Fruit fly (Drosophila melanogaster): Measurements from ENCODE around the gene CG9109.

CG9109 gene

dm6 chr2L:6024345-6024907, 9.8 kb downstream of the CG9109 start, which contains the start of gene CG9107 (continued):
- TF ChIP-seq CG8388 (GFP tag; optimal IDR thresholded peaks at IDR 0.05) = no peak
- peak; percentile 22 for TF ChIP-seq zen (tag; optimal IDR thresholded peaks at IDR 0.05)
- peak; percentile 47 for TF ChIP-seq CG4617 (GFP tag; optimal IDR thresholded peaks at IDR 0.05; ENCODE audit: borderline replicate concordance)
- TF ChIP-seq D (optimal IDR thresholded peaks at IDR 0.05) = no peak
- TF ChIP-seq D (GFP tag; optimal IDR thresholded peaks at IDR 0.05) = no peak
- no peak; the same call in 1 of the 2 replicates for TF ChIP-seq Scr (GFP tag; IDR thresholded peaks at IDR 0.05; ENCODE audit: partially characterized antibody)
- TF ChIP-seq sob (GFP tag; IDR thresholded peaks at IDR 0.05) = no peak
- TF ChIP-seq CG42726 (GFP tag; IDR thresholded peaks at IDR 0.05; ENCODE audit: partially characterized antibody) = no peak
- TF ChIP-seq Pdp1 (GFP tag; optimal IDR thresholded peaks at IDR 0.05) = peak in 1 of 2 experiments; percentile 34
- TF ChIP-seq Mes4 (GFP tag; optimal IDR thresholded peaks at IDR 0.05) = no peak
- TF ChIP-seq CG11723 (GFP tag; optimal IDR thresholded peaks at IDR 0.05) = no peak
- no peak for TF ChIP-seq prd (optimal IDR thresholded peaks at IDR 0.05)
- no peak for TF ChIP-seq prd (GFP tag; IDR thresholded peaks at IDR 0.05)
- no peak for TF ChIP-seq HLH4C (GFP tag; IDR thresholded peaks at IDR 0.05; ENCODE audit: partially characterized antibody)
- peak; percentile 92 for TF ChIP-seq pzg (GFP tag; optimal IDR thresholded peaks at IDR 0.05)
- TF ChIP-seq CG10565 (GFP tag; optimal IDR thresholded peaks at IDR 0.05) = no peak
- TF ChIP-seq CG31441 (GFP tag; IDR thresholded peaks at IDR 0.05) = 0 out of 2 replicates have a peak, but pooled peaks have one; percentile 11
- TF ChIP-seq CG11504 (tag; optimal IDR thresholded peaks at IDR 0.05) = peak; percentile 0
- TF ChIP-seq Lhr (GFP tag; optimal IDR thresholded peaks at IDR 0.05) = peak; percentile 25
- TF ChIP-seq sr (GFP tag; IDR thresholded peaks at IDR 0.05) = no peak
- TF ChIP-seq fd102C (GFP tag; optimal IDR thresholded peaks at IDR 0.05) = no peak
- no peak for TF ChIP-seq tio (GFP tag; optimal IDR thresholded peaks at IDR 0.05)
- TF ChIP-seq CG3407 (GFP tag; optimal IDR thresholded peaks at IDR 0.05) = no peak
- TF ChIP-seq gfzf (GFP tag; optimal IDR thresholded peaks at IDR 0.05) = peak; percentile 86
- TF ChIP-seq fd3F (GFP tag; optimal IDR thresholded peaks at IDR 0.05) = no peak
- peak; percentile 81 for TF ChIP-seq stwl (tag; optimal IDR thresholded peaks at IDR 0.05)
- peak; percentile 44 for TF ChIP-seq Med (GFP tag)
- no peak for TF ChIP-seq CG10654 (GFP tag; optimal IDR thresholded peaks at IDR 0.05)
- TF ChIP-seq Side (GFP tag; optimal IDR thresholded peaks at IDR 0.05) = no peak
- TF ChIP-seq CG3847 (GFP tag; IDR thresholded peaks at IDR 0.05) = peak; percentile 24; the same call in 1 of the 2 replicates
- peak; percentile 36 for TF ChIP-seq CG17829 (tag; optimal IDR thresholded peaks at IDR 0.05)
- peak; percentile 78 for TF ChIP-seq Myb (GFP tag; optimal IDR thresholded peaks at IDR 0.05)
- no peak for TF ChIP-seq CG6175 (GFP tag; IDR thresholded peaks at IDR 0.05)
- 0 out of 3 replicates have a peak, but pooled peaks have one; percentile 16 for TF ChIP-seq CG34224 (GFP tag; IDR thresholded peaks at IDR 0.05; ENCODE audit: partially characterized antibody)
- no peak for TF ChIP-seq CG10431 (GFP tag; optimal IDR thresholded peaks at IDR 0.05)
- TF ChIP-seq CG5953 (GFP tag; IDR thresholded peaks at IDR 0.05) = no peak
- TF ChIP-seq Eip74EF (GFP tag; optimal IDR thresholded peaks at IDR 0.05) = no peak
- no peak for TF ChIP-seq nerfin-2 (GFP tag; IDR thresholded peaks at IDR 0.05; ENCODE audit: partially characterized antibody)
- TF ChIP-seq CG17912 (GFP tag; optimal IDR thresholded peaks at IDR 0.05) = no peak
- TF ChIP-seq CG10267 (tag; optimal IDR thresholded peaks at IDR 0.05) = peak; percentile 34
- peak; percentile 90 for TF ChIP-seq CG9437 (GFP tag; optimal IDR thresholded peaks at IDR 0.05)
- peak; percentile 68; the same call in 1 of the 2 replicates for TF ChIP-seq MBD-R2 (GFP tag; IDR thresholded peaks at IDR 0.05)
- no peak for TF ChIP-seq Adf1 (GFP tag; IDR thresholded peaks at IDR 0.05)
- no peak for TF ChIP-seq inv (GFP tag; IDR thresholded peaks at IDR 0.05; ENCODE audit: partially characterized antibody)
- peak; percentile 25 for TF ChIP-seq YL-1 (GFP tag; optimal IDR thresholded peaks at IDR 0.05)
- peak; percentile 71 for TF ChIP-seq CG1603 (tag; optimal IDR thresholded peaks at IDR 0.05)
- no peak for TF ChIP-seq unc-4 (GFP tag; IDR thresholded peaks at IDR 0.05; ENCODE audit: partially characterized antibody)
- TF ChIP-seq dm (GFP tag; optimal IDR thresholded peaks at IDR 0.05) = peak; percentile 92
- TF ChIP-seq CG14710 (tag; optimal IDR thresholded peaks at IDR 0.05) = peak; percentile 64
